Worm (Caenorhabditis elegans): ENCODE results near the gene F44G4.6.

ce11 chrII:8997479-8997878 is 4.1 kb downstream of the F44G4.6 start, which contains the start of the genes F44G4.3 and tdp-1:
- no peak for TF ChIP-seq hmg-4 (GFP tag; optimal IDR thresholded peaks at IDR 0.05)
- TF ChIP-seq F13C5.2 (tag; optimal IDR thresholded peaks at IDR 0.05) = no peak
- no peak for TF ChIP-seq aly-1 (tag; optimal IDR thresholded peaks at IDR 0.05)
- TF ChIP-seq tbx-37 (GFP tag; conservative IDR thresholded peaks at IDR 0.05) = no peak
- TF ChIP-seq ama-1 (optimal IDR thresholded peaks at IDR 0.05) = no peak
- no peak for TF ChIP-seq ceh-13 (GFP tag; optimal IDR thresholded peaks at IDR 0.05)
- TF ChIP-seq pes-1 (GFP tag; IDR thresholded peaks at IDR 0.05) = no peak
- TF ChIP-seq sea-1 (GFP tag; conservative IDR thresholded peaks at IDR 0.05) = no peak
- TF ChIP-seq ets-7 (tag; optimal IDR thresholded peaks at IDR 0.05) = no peak
- TF ChIP-seq ceh-36 (tag; optimal IDR thresholded peaks at IDR 0.05) = no peak
- no peak for TF ChIP-seq B0310.2 (tag; optimal IDR thresholded peaks at IDR 0.05)
- no peak for TF ChIP-seq flt-1 (GFP tag; IDR thresholded peaks at IDR 0.05)
